Fruit fly (Drosophila melanogaster) Kc167 (cell line): ENCODE data around the gene CG13306.

ENCODE experiments used
- Myc ChIP-seq: fragments of >200 bp; optimal IDR thresholded peaks from 2 replicates; lab custom pipeline; 2017; ENCODE audit warnings: missing external identifiers
- psq ChIP-seq: fragments of >200 bp; optimal IDR thresholded peaks from 2 replicates; lab custom pipeline; 2017; ENCODE audit warnings: missing external identifiers
- ttk ChIP-seq: sonication (Bioruptor generic); optimal IDR thresholded peaks from 2 replicates; lab custom pipeline; 2017; ENCODE audit warnings: missing external identifiers

dm6 chr3L:8751262-8751661, 1.7 kb upstream of the CG13306 start:
- TF ChIP-seq psq (lab: Kevin White, UChicago): no peak
- no peak for TF ChIP-seq ttk (lab: Kevin White, UChicago)
- TF ChIP-seq Myc: no peak
